Worm (Caenorhabditis elegans) whole organism, L4 larva: ENCODE results near the gene T05G5.1.

Experiments used
- F49E8.2 ChIP-seq: sonication (generic microtip); optimal IDR thresholded peaks from 2 replicates; lab custom pipeline; 2016; ENCODE audit warnings: missing compliant biosample characterization, mild to moderate bottlenecking, missing genetic modification characterization, borderline replicate concordance
- T26A8.4 ChIP-seq: fragments of 200-800 bp; sonication (Bioruptor generic); IDR thresholded peaks from 2 replicates; pipeline ENCODE4 v1.3.6; 2022; ENCODE audit warnings: missing genetic modification characterization, missing compliant biosample characterization
- Y105C5A.15 ChIP-seq: fragments of 200-800 bp; sonication (Bioruptor generic); IDR thresholded peaks from 2 replicates; pipeline ENCODE4 v1.3.6; 2022; ENCODE audit warnings: missing genetic modification characterization, missing compliant biosample characterization
- Y48G9A.11 ChIP-seq: fragments of 200-800 bp; sonication (Bioruptor generic); IDR thresholded peaks from 2 replicates; pipeline ENCODE4 v1.3.6; 2022; ENCODE audit warnings: missing genetic modification reagents, missing genetic modification characterization, missing compliant biosample characterization
- Y75B8A.6 ChIP-seq: fragments of 200-800 bp; sonication (Bioruptor generic); IDR thresholded peaks from 2 replicates; pipeline ENCODE4 v1.3.6; 2022; ENCODE audit warnings: missing genetic modification reagents, missing genetic modification characterization, missing compliant biosample characterization
- aha-1 ChIP-seq: fragments of 150-350 bp; peaks from one replicate; lab custom pipeline; 2014; ENCODE audit warnings: missing biosample characterization, missing genetic modification characterization
- aly-2 ChIP-seq: sonication (generic microtip); optimal IDR thresholded peaks from 2 replicates; lab custom pipeline; 2018; ENCODE audit warnings: missing biosample characterization, missing genetic modification characterization
- arid-1 ChIP-seq: fragments of 200-800 bp; sonication (Bioruptor generic); conservative IDR thresholded peaks from 2 replicates; pipeline ENCODE4 v1.3.6; 2022; ENCODE audit warnings: missing genetic modification reagents, missing genetic modification characterization, missing compliant biosample characterization
- ceh-44 ChIP-seq: fragments of 200-800 bp; sonication (Bioruptor generic); IDR thresholded peaks from 2 replicates; pipeline ENCODE4 v1.3.6; 2022; ENCODE audit warnings: missing genetic modification reagents, missing genetic modification characterization, missing compliant biosample characterization
- cey-2 ChIP-seq: sonication (generic microtip); optimal IDR thresholded peaks from 3 replicates; lab custom pipeline; 2017; ENCODE audit warnings: missing genetic modification characterization, mild to moderate bottlenecking, missing compliant biosample characterization, antibody characterized with exemption, borderline replicate concordance; ENCODE audit not compliant: insufficient read depth
- ctbp-1 ChIP-seq: fragments of 200-800 bp; sonication (Bioruptor generic); IDR thresholded peaks from 2 replicates; pipeline ENCODE4 v1.3.6; 2022; ENCODE audit warnings: missing genetic modification reagents, missing genetic modification characterization, missing compliant biosample characterization
- daf-16 ChIP-seq, 3 experiments: sonication (generic microtip); optimal IDR thresholded peaks; 2 replicates each; lab custom pipeline; 2016 to 2017; ENCODE audit warnings: missing genetic modification characterization in 3 of 3, missing genetic modification reagents in 3 of 3, mild to moderate bottlenecking in 2 of 3, missing compliant biosample characterization in 2 of 3, missing biosample characterization in 1 of 3, moderate library complexity in 1 of 3
- dmd-8 ChIP-seq: fragments of 200-800 bp; sonication (Bioruptor generic); IDR thresholded peaks from 2 replicates; pipeline ENCODE4 v1.3.6; 2022; ENCODE audit warnings: missing genetic modification characterization, missing compliant biosample characterization
- dmd-9 ChIP-seq: fragments of 200-800 bp; sonication (Bioruptor generic); IDR thresholded peaks from 2 replicates; pipeline ENCODE4 v1.3.6; 2022; ENCODE audit warnings: missing genetic modification reagents, missing genetic modification characterization, missing compliant biosample characterization
- dpl-1 ChIP-seq: fragments of 150-350 bp; optimal IDR thresholded peaks from 2 replicates; lab custom pipeline; 2014; ENCODE audit warnings: missing biosample characterization, missing genetic modification reagents, missing genetic modification characterization
- duxl-1 ChIP-seq: sonication (generic microtip); optimal IDR thresholded peaks from 2 replicates; lab custom pipeline; 2016; ENCODE audit warnings: mild to moderate bottlenecking, missing genetic modification characterization, moderate library complexity, missing compliant biosample characterization; ENCODE audit not compliant: poor library complexity
- dve-1 ChIP-seq: sonication (generic microtip); optimal IDR thresholded peaks from 2 replicates; lab custom pipeline; 2017; ENCODE audit warnings: antibody characterized with exemption, mild to moderate bottlenecking, missing genetic modification characterization, missing compliant biosample characterization; ENCODE audit not compliant: insufficient read depth
- egl-27 ChIP-seq: sonication (generic microtip); optimal IDR thresholded peaks from 3 replicates; lab custom pipeline; 2017; ENCODE audit warnings: missing biosample characterization, missing genetic modification reagents, missing genetic modification characterization
- egl-43 ChIP-seq: fragments of 200-800 bp; sonication (Bioruptor generic); IDR thresholded peaks from 2 replicates; pipeline ENCODE4 v1.3.6; 2022; ENCODE audit warnings: missing genetic modification reagents, missing genetic modification characterization, missing compliant biosample characterization
- fkh-10 ChIP-seq: fragments of 150-350 bp; optimal IDR thresholded peaks from 2 replicates; lab custom pipeline; 2014; ENCODE audit warnings: missing biosample characterization, missing genetic modification reagents, missing genetic modification characterization
- hlh-11 ChIP-seq: fragments of 200-800 bp; sonication (Bioruptor generic); optimal IDR thresholded peaks from 2 replicates; lab custom pipeline; 2018; ENCODE audit warnings: mild to moderate bottlenecking, missing genetic modification characterization, missing compliant biosample characterization
- hmg-1.1 ChIP-seq: fragments of 200-800 bp; sonication (Bioruptor generic); IDR thresholded peaks from 2 replicates; pipeline ENCODE4 v1.3.6; 2022; ENCODE audit warnings: missing genetic modification reagents, missing genetic modification characterization, missing compliant biosample characterization
- lim-7 ChIP-seq: fragments of 200-800 bp; sonication (Bioruptor generic); IDR thresholded peaks from 2 replicates; pipeline ENCODE4 v1.3.6; 2022; ENCODE audit warnings: missing genetic modification characterization, missing compliant biosample characterization
- lin-15B ChIP-seq: fragments of 150-350 bp; sonication (generic microtip); optimal IDR thresholded peaks from 3 replicates; lab custom pipeline; 2014; ENCODE audit warnings: missing biosample characterization, missing genetic modification characterization
- lin-38 ChIP-seq: fragments of 200-800 bp; sonication (Bioruptor generic); IDR thresholded peaks from 2 replicates; pipeline ENCODE4 v1.3.6; 2022; ENCODE audit warnings: missing genetic modification reagents, missing genetic modification characterization, missing compliant biosample characterization
- lsy-2 ChIP-seq, 2 experiments: fragments of 150-350 bp in 1 of 2; sonication (generic microtip) in 1 of 2; optimal IDR thresholded peaks; 2 replicates each; lab custom pipeline; 2014 to 2017; ENCODE audit warnings: missing biosample characterization in 2 of 2, missing genetic modification characterization in 2 of 2
- mes-2 ChIP-seq: sonication (generic microtip); optimal IDR thresholded peaks from 2 replicates; lab custom pipeline; 2016; ENCODE audit warnings: missing genotype, mild to moderate bottlenecking, missing genetic modification characterization, missing compliant biosample characterization; ENCODE audit not compliant: poor library complexity, severe bottlenecking
- nhr-102 ChIP-seq: sonication (generic microtip); optimal IDR thresholded peaks from 2 replicates; lab custom pipeline; 2016; ENCODE audit warnings: mild to moderate bottlenecking, missing genetic modification characterization, moderate library complexity, missing compliant biosample characterization
- nhr-11 ChIP-seq: fragments of 150-350 bp; optimal IDR thresholded peaks from 2 replicates; lab custom pipeline; 2014; ENCODE audit warnings: missing biosample characterization, missing genetic modification characterization
- nhr-28 ChIP-seq: fragments of 150-350 bp; optimal IDR thresholded peaks from 2 replicates; lab custom pipeline; 2014; ENCODE audit warnings: missing biosample characterization, missing genetic modification characterization
- nhr-42 ChIP-seq: fragments of 200-800 bp; sonication (Bioruptor generic); IDR thresholded peaks from 2 replicates; pipeline ENCODE4 v1.3.6; 2022; ENCODE audit warnings: missing genetic modification characterization, missing compliant biosample characterization
- nhr-6 ChIP-seq: fragments of 150-350 bp; optimal IDR thresholded peaks from 2 replicates; lab custom pipeline; 2014; ENCODE audit warnings: missing biosample characterization, missing genetic modification characterization
- pha-4 ChIP-seq, 2 experiments: fragments of 150-350 bp in 1 of 2; fragments of 200-800 bp in 1 of 2; sonication (Bioruptor generic) in 1 of 2; IDR thresholded peaks in 1 of 2; optimal IDR thresholded peaks in 1 of 2; 2 replicates each; pipeline versions ENCODE4 v1.3.6 to Lab custom; 2014 to 2022; ENCODE audit warnings: missing genetic modification characterization in 2 of 2, missing genetic modification reagents in 2 of 2, missing biosample characterization in 1 of 2, missing compliant biosample characterization in 1 of 2
- php-3 ChIP-seq: fragments of 200-800 bp; sonication (Bioruptor generic); IDR thresholded peaks from 2 replicates; pipeline ENCODE4 v1.3.6; 2022; ENCODE audit warnings: missing genetic modification reagents, missing genetic modification characterization, missing compliant biosample characterization
- skn-1 ChIP-seq: fragments of 150-350 bp; optimal IDR thresholded peaks from 2 replicates; lab custom pipeline; 2014; ENCODE audit warnings: missing biosample characterization, missing genetic modification characterization
- snpc-1.2 ChIP-seq: fragments of 200-800 bp; sonication (Bioruptor generic); IDR thresholded peaks from 2 replicates; pipeline ENCODE4 v1.3.6; 2022; ENCODE audit warnings: missing genetic modification reagents, missing genetic modification characterization, missing compliant biosample characterization
- spr-1 ChIP-seq: sonication (generic microtip); optimal IDR thresholded peaks from 2 replicates; lab custom pipeline; 2016; ENCODE audit warnings: mild to moderate bottlenecking, missing genetic modification characterization, missing compliant biosample characterization
- tra-1 ChIP-seq: fragments of 200-800 bp; sonication (Bioruptor generic); IDR thresholded peaks from 2 replicates; pipeline ENCODE4 v1.3.6; 2022; ENCODE audit warnings: missing genetic modification reagents, missing genetic modification characterization, missing compliant biosample characterization
- unc-130 ChIP-seq: sonication (generic microtip); optimal IDR thresholded peaks from 2 replicates; lab custom pipeline; 2016; ENCODE audit warnings: missing genetic modification reagents, missing genetic modification characterization, missing compliant biosample characterization
- unc-62 ChIP-seq, 3 experiments: fragments of 150-350 bp in 1 of 3; sonication (generic microtip); optimal IDR thresholded peaks in 2 of 3; peaks in 1 of 3; 1 replicate in 1 of 3; 2 replicates in 2 of 3; lab custom pipeline; 2014 to 2017; ENCODE audit warnings: missing biosample characterization in 3 of 3, missing genetic modification characterization in 3 of 3, missing genetic modification reagents in 3 of 3, missing genotype in 1 of 3
- zfp-3 ChIP-seq: fragments of 200-800 bp; sonication (Bioruptor generic); conservative IDR thresholded peaks from 2 replicates; pipeline ENCODE4 v1.3.6; 2022; ENCODE audit warnings: missing genetic modification reagents, missing genetic modification characterization, missing compliant biosample characterization
- zip-2 ChIP-seq: fragments of 150-350 bp; optimal IDR thresholded peaks from 2 replicates; lab custom pipeline; 2014; ENCODE audit warnings: missing biosample characterization, missing genetic modification characterization
- ztf-7 ChIP-seq: fragments of 150-350 bp; optimal IDR thresholded peaks from 2 replicates; lab custom pipeline; 2014; ENCODE audit warnings: missing biosample characterization, missing genetic modification characterization

T05G5.1 gene

DNA sequence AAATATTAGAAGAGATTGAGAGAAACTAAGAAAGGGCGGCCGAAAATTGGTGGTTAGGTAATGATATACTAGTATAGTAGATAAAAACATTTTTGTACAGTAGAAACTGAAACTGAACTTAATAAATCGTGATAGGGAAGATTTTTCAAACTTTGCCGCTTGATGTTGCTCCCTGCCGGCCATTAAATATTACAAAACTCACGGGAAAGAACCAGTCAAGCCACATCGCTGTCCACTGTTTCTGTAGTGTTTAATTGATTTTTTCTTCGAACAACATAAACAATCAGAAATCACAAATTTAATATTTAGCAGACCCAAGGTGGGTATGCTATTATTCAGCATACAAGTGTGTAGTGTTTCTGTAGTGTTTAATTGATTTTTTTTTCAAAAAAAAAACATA is 7.9 kb upstream of the T05G5.1 start, which contains the start of gene T05G5.5:
TSS of gene T05G5.5 (minus strand) at position 359 of the 400 bp plus-strand sequence.
- TF ChIP-seq dmd-9 (GFP tag; lab: Robert Waterston, UW), result 0 out of 2 replicates have a peak, but pooled peaks have one; percentile 6
- TF ChIP-seq nhr-102 (tag; lab: Kevin White, UChicago), result peak; percentile 73
- peak; percentile 3 for TF ChIP-seq spr-1 (tag; lab: Kevin White, UChicago)
- TF ChIP-seq dve-1 (tag; lab: Kevin White, UChicago), result peak; percentile 50
- peak; percentile 70 for TF ChIP-seq T26A8.4 (GFP tag; lab: Robert Waterston, UW)
- peak; percentile 41 for TF ChIP-seq mes-2 (tag; lab: Kevin White, UChicago)
- TF ChIP-seq hmg-1.1, result no peak
- no peak for TF ChIP-seq egl-43
- peak; percentile 12 for TF ChIP-seq duxl-1
- TF ChIP-seq unc-62 (GFP tag; optimal IDR thresholded peaks at IDR 0.05 in 1 of 2; lab: Kevin White, UChicago), result peak in 1 of 2 experiments; percentile 26
- TF ChIP-seq unc-62 (tag; optimal IDR thresholded peaks at IDR 0.05; lab: Kevin White, UChicago), result no peak
- peak in 1 of 2 experiments; percentile 18 for TF ChIP-seq lsy-2 (tag; optimal IDR thresholded peaks at IDR 0.05; lab: Kevin White, UChicago)
- TF ChIP-seq lin-38 (GFP tag; lab: Robert Waterston, UW), result peak; percentile 44
- no peak for TF ChIP-seq daf-16 (GFP tag; optimal IDR thresholded peaks at IDR 0.05; lab: Kevin White, UChicago)
- peak; percentile 76 for TF ChIP-seq daf-16 (tag; optimal IDR thresholded peaks at IDR 0.05; lab: Kevin White, UChicago)
- peak; percentile 26 for TF ChIP-seq nhr-28 (tag; lab: Kevin White, UChicago)
- TF ChIP-seq dmd-8 (GFP tag; lab: Robert Waterston, UW), result 0 out of 2 replicates have a peak, but pooled peaks have one; percentile 33
- no peak for TF ChIP-seq php-3 (GFP tag; lab: Robert Waterston, UW)
- no peak for TF ChIP-seq ztf-7
- TF ChIP-seq hlh-11 (tag; lab: Kevin White, UChicago), result peak; percentile 8

DNA sequence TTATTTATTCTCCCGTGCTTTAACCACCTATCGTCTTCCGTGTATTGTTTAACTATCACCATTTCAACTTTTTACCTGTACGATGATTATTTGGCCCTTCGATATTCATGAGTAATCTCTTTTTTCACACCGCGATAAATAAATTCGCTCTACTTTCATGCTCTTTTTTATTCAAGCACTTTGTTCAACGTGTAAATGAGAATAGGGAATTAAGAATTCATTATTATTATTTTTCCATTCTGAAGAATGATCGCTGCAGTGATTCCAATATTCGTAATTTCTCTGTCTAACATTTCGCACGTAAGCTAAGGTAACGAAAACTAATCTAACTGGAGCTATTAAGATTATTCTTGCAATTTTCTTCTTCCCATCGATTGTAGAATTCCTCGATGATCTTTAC is 5.6 kb upstream of the T05G5.1 start, which contains the start of gene T05G5.4:
TSS of gene T05G5.4 (plus strand) at position 241 of the 400 bp plus-strand sequence.
- TF ChIP-seq unc-130 (peak; percentile 36), spr-1 (tag; lab: Kevin White, UChicago) (no peak), lin-38 (GFP tag; lab: Robert Waterston, UW) (peak; percentile 29), ceh-44 (GFP tag; lab: Robert Waterston, UW) (no peak), lim-7 (GFP tag; lab: Robert Waterston, UW) (0 out of 2 replicates have a peak, but pooled peaks have one; percentile 17), arid-1 (GFP tag; lab: Robert Waterston, UW) (0 out of 2 replicates have a peak, but pooled peaks have one; percentile 11), fkh-10 (no peak), ctbp-1 (GFP tag; lab: Robert Waterston, UW) (0 out of 2 replicates have a peak, but pooled peaks have one; percentile 12), aly-2 (tag; lab: Kevin White, UChicago) (peak; percentile 21)

DNA sequence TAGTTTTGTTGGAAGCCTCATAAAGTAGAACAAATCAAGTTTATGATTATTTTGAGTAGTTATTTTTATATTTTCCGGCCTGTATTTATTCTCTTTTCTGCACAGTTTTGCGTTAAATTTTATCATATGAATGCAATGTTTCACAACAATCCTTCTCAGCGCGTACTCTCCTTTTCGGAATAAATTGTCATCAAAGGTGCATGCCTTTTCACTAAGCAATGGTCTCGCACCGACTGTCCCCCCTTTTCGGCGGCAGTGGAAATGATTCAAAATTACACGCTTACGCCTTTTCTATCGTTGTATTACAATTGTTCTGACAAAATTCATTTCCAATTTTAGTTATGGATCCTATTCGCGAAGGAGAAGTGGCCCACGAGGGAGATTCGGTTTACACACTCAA is 4.0 kb upstream of the T05G5.1 start, which contains the start of the genes iff-1 and cdk-1:
TSS of gene iff-1 (minus strand) at position 61 of the 400 bp plus-strand sequence.
TSS of gene cdk-1 (plus strand) at position 340 of the 400 bp plus-strand sequence.
- TF ChIP-seq mes-2 (tag; lab: Kevin White, UChicago) (peak; percentile 60), Y48G9A.11 (no peak), skn-1 (tag; lab: Kevin White, UChicago) (no peak), zfp-3 (GFP tag; lab: Robert Waterston, UW) (no peak), Y75B8A.6 (GFP tag; lab: Robert Waterston, UW) (no peak), Y105C5A.15 (GFP tag; lab: Robert Waterston, UW) (no peak), snpc-1.2 (0 out of 2 replicates have a peak, but pooled peaks have one; percentile 19), hlh-11 (tag; lab: Kevin White, UChicago) (no peak), pha-4 (GFP tag; IDR thresholded peaks at IDR 0.05; lab: Robert Waterston, UW) (no peak), pha-4 (tag; optimal IDR thresholded peaks at IDR 0.05; lab: Kevin White, UChicago) (peak; percentile 12), aly-2 (tag; lab: Kevin White, UChicago) (no peak), F49E8.2 (tag; lab: Kevin White, UChicago) (no peak), unc-62 (GFP tag; optimal IDR thresholded peaks at IDR 0.05 in 1 of 2; lab: Kevin White, UChicago) (no peak), unc-62 (tag; optimal IDR thresholded peaks at IDR 0.05; lab: Kevin White, UChicago) (no peak), zip-2 (no peak), cey-2 (tag; lab: Kevin White, UChicago) (no peak), spr-1 (tag; lab: Kevin White, UChicago) (no peak), nhr-42 (GFP tag; lab: Robert Waterston, UW) (no peak), daf-16 (GFP tag; optimal IDR thresholded peaks at IDR 0.05; lab: Kevin White, UChicago) (no peak), daf-16 (tag; optimal IDR thresholded peaks at IDR 0.05; lab: Kevin White, UChicago) (no peak), tra-1 (GFP tag; lab: Robert Waterston, UW) (no peak), aha-1 (tag; lab: Kevin White, UChicago) (peak; percentile 92), dpl-1 (GFP tag; lab: Kevin White, UChicago) (peak; percentile 82), hmg-1.1 (peak; percentile 45; the same call in 1 of the 2 replicates), lin-15B (tag; lab: Kevin White, UChicago) (no peak), nhr-11 (tag; lab: Kevin White, UChicago) (no peak), egl-27 (tag; lab: Kevin White, UChicago) (no peak), nhr-6 (tag; lab: Kevin White, UChicago) (no peak)
